Fruit fly (Drosophila melanogaster): ENCODE results near the gene CG43091.

CG43091 gene

DNA sequence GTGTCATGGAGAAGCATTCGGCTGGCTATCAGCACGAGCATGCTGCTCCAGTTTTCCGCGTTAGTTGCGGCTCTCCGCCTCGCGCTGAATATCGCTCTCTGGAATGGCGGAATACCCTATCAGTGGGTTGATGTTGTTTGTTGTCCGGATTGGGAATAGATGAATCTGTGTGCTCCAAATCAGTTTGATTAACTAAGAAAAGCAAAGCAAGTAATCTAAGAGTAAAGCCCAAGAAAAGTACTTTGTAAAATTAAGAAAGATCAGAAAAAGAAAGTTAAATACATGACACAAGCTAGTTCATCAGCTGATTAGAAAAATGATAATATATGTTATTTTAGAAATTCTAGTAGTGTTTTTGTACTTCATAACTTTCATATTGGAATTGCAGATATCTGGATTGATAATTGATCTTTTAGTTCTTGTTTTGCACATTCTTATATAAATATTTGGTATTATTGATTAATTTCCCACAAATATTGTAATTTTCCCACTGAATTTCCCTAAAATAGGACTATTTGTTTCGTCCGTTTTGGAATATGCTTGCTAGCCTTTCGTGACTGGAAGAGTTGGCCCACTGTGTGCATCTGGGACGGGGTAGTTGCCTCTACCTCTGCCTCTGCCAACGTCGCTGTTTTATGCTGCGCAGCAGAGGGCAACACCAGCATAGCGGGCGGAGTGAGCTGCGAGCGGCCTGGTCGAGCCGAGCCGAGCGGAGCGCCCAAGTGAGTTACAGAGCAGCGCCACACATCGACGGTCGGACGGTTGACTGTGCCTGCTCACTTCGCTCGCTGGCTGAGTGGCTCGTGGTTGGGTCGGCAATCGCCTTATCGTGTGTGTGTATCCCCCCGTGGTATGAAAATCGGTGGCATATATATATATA, 14.4 kb downstream of the CG43091 start (continued):
- TF ChIP-seq mld (GFP tag; IDR thresholded peaks at IDR 0.05; ENCODE audit: partially characterized antibody) (no peak), hkb (optimal IDR thresholded peaks at IDR 0.05) (no peak), hkb (GFP tag; IDR thresholded peaks at IDR 0.05) (peak; percentile 14; the same call in 1 of the 2 replicates), CG13894 (tag; optimal IDR thresholded peaks at IDR 0.05) (peak; percentile 9), zfh2 (GFP tag; optimal IDR thresholded peaks at IDR 0.05) (peak; percentile 58), CG11695 (GFP tag; IDR thresholded peaks at IDR 0.05) (no peak), Antp (GFP tag; optimal IDR thresholded peaks at IDR 0.05) (peak; percentile 11), az2 (GFP tag; optimal IDR thresholded peaks at IDR 0.05) (peak; percentile 67), fru (optimal IDR thresholded peaks at IDR 0.05) (no peak), trem (tag; optimal IDR thresholded peaks at IDR 0.05) (peak; percentile 0), nerfin-2 (GFP tag; IDR thresholded peaks at IDR 0.05; ENCODE audit: partially characterized antibody) (no peak), CG43689 (GFP tag; IDR thresholded peaks at IDR 0.05) (no peak), corto (GFP tag; optimal IDR thresholded peaks at IDR 0.05) (no peak), mirr (GFP tag; optimal IDR thresholded peaks at IDR 0.05) (peak; percentile 48), sc (optimal IDR thresholded peaks at IDR 0.05) (no peak), sc (GFP tag; optimal IDR thresholded peaks at IDR 0.05) (peak; percentile 32), grau (tag; optimal IDR thresholded peaks at IDR 0.05) (peak; percentile 72), CG7987 (GFP tag; optimal IDR thresholded peaks at IDR 0.05) (peak; percentile 41), gem (tag; optimal IDR thresholded peaks at IDR 0.05) (peak; percentile 82), CG10366 (GFP tag; IDR thresholded peaks at IDR 0.05) (peak; percentile 45; the same call in 1 of the 2 replicates), CG4404 (GFP tag; IDR thresholded peaks at IDR 0.05) (no peak), amos (GFP tag; IDR thresholded peaks at IDR 0.05; ENCODE audit: partially characterized antibody) (no peak; the same call in 1 of the 2 replicates), CG12744 (GFP tag; optimal IDR thresholded peaks at IDR 0.05) (no peak), chif (GFP tag; optimal IDR thresholded peaks at IDR 0.05) (peak in 1 of 2 experiments; percentile 40), CG11085 (GFP tag; IDR thresholded peaks at IDR 0.05) (no peak; the same call in 1 of the 2 replicates), CG14710 (tag; optimal IDR thresholded peaks at IDR 0.05) (peak; percentile 40), usp (GFP tag; optimal IDR thresholded peaks at IDR 0.05) (no peak), CG3838 (GFP tag; optimal IDR thresholded peaks at IDR 0.05) (no peak), CG3163 (GFP tag; optimal IDR thresholded peaks at IDR 0.05) (no peak), Elba2 (GFP tag; optimal IDR thresholded peaks at IDR 0.05) (no peak), CG9817 (tag; optimal IDR thresholded peaks at IDR 0.05) (peak; percentile 41), CG8359 (GFP tag; optimal IDR thresholded peaks at IDR 0.05; ENCODE audit: borderline replicate concordance) (no peak), CG2875 (GFP tag; optimal IDR thresholded peaks at IDR 0.05) (no peak), CG10959 (GFP tag; IDR thresholded peaks at IDR 0.05) (peak; percentile 17), CG17829 (tag; optimal IDR thresholded peaks at IDR 0.05) (peak; percentile 60), CG12299 (tag; optimal IDR thresholded peaks at IDR 0.05) (no peak), CG5953 (GFP tag; IDR thresholded peaks at IDR 0.05) (0 out of 2 replicates have a peak, but pooled peaks have one; percentile 4), klu (GFP tag; IDR thresholded peaks at IDR 0.05) (no peak), CG17361 (GFP tag; IDR thresholded peaks at IDR 0.05) (peak; percentile 91), CG1529 (GFP tag; optimal IDR thresholded peaks at IDR 0.05) (peak; percentile 22), CG13287 (GFP tag; IDR thresholded peaks at IDR 0.05; ENCODE audit: partially characterized antibody) (peak; percentile 54), lmd (GFP tag; IDR thresholded peaks at IDR 0.05) (peak; percentile 54), Nf-YB (GFP tag; optimal IDR thresholded peaks at IDR 0.05) (peak; percentile 26), al (GFP tag; IDR thresholded peaks at IDR 0.05) (peak; percentile 17; the same call in 1 of the 2 replicates), Trl (optimal IDR thresholded peaks at IDR 0.05) (peak; percentile 61 to 66), Trl (GFP tag; optimal IDR thresholded peaks at IDR 0.05) (peak; percentile 22), Dek (tag; optimal IDR thresholded peaks at IDR 0.05) (peak; percentile 58), dan (GFP tag; IDR thresholded peaks at IDR 0.05) (no peak), CG2120 (GFP tag; optimal IDR thresholded peaks at IDR 0.05) (peak; percentile 72), NfI (GFP tag; optimal IDR thresholded peaks at IDR 0.05) (peak; percentile 52)

Data from whole organism, embryonic.